Fruit fly (Drosophila melanogaster): Measurements from ENCODE around the gene knk.
A peak's percentile ranks its signal among the peaks of the same experiment; 100 is the strongest.

knk gene

DNA sequence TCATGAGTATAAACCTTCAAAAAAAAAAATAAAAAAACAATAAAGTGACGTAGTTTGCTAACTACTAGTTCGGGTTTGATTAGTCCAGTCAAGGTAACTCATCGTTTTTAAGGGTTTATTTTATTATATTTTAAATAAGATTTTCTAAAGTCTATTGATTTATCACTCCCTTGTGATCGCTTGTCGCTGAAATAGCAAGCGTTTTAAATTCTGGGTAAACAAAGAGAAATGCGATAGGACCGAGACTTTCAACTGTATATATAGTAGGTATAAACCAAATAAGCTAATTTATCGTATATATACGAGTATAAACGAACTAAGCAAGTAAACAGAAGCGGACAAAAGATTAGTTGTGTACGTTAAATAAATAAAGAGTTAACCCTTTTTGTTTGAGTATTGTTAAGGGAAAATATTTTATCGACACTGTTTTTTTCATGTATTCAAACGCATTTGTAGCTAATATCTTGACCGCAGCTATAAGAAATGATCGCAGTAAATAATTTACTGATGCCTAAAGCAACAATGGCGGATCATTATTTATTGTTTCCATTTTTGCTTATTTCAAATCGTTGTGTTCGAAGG lies 43.1 kb upstream of the knk start (continued):
- TF ChIP-seq cg (GFP tag; optimal IDR thresholded peaks at IDR 0.05) (no peak), twi (tag; optimal IDR thresholded peaks at IDR 0.05) (no peak), Dfd (GFP tag; optimal IDR thresholded peaks at IDR 0.05) (no peak), grn (GFP tag; optimal IDR thresholded peaks at IDR 0.05) (no peak), ATbp (GFP tag; optimal IDR thresholded peaks at IDR 0.05) (peak; percentile 22), CG12071 (GFP tag; optimal IDR thresholded peaks at IDR 0.05) (peak; percentile 6), unc-4 (GFP tag; IDR thresholded peaks at IDR 0.05; ENCODE audit: partially characterized antibody) (no peak), Mes4 (GFP tag; optimal IDR thresholded peaks at IDR 0.05) (no peak), Dek (tag; optimal IDR thresholded peaks at IDR 0.05) (peak; percentile 12), mld (GFP tag; IDR thresholded peaks at IDR 0.05; ENCODE audit: partially characterized antibody) (no peak), CG7839 (tag; optimal IDR thresholded peaks at IDR 0.05) (peak; percentile 36), Bdp1 (GFP tag; optimal IDR thresholded peaks at IDR 0.05) (no peak), dimm (GFP tag; IDR thresholded peaks at IDR 0.05) (no peak), Mad (GFP tag; optimal IDR thresholded peaks at IDR 0.05) (no peak), chm (GFP tag; IDR thresholded peaks at IDR 0.05) (no peak), repo (GFP tag; optimal IDR thresholded peaks at IDR 0.05) (no peak), Gsc (GFP tag; IDR thresholded peaks at IDR 0.05) (no peak), Camta (GFP tag; optimal IDR thresholded peaks at IDR 0.05) (peak; percentile 39), oc (tag; optimal IDR thresholded peaks at IDR 0.05) (no peak), sob (GFP tag; IDR thresholded peaks at IDR 0.05) (0 out of 2 replicates have a peak, but pooled peaks have one; percentile 35), MBD-R2 (GFP tag; IDR thresholded peaks at IDR 0.05) (no peak), CG10979 (tag; optimal IDR thresholded peaks at IDR 0.05) (no peak), CG10462 (GFP tag; optimal IDR thresholded peaks at IDR 0.05) (no peak), CG18011 (GFP tag; optimal IDR thresholded peaks at IDR 0.05) (peak; percentile 14), bigmax (GFP tag; optimal IDR thresholded peaks at IDR 0.05) (no peak), wek (GFP tag; optimal IDR thresholded peaks at IDR 0.05) (peak; percentile 46), so (GFP tag; IDR thresholded peaks at IDR 0.05) (0 out of 3 replicates have a peak, but pooled peaks have one; percentile 23), CG3726 (GFP tag; IDR thresholded peaks at IDR 0.05) (no peak), CG9437 (GFP tag; optimal IDR thresholded peaks at IDR 0.05) (no peak), CG11723 (GFP tag; optimal IDR thresholded peaks at IDR 0.05) (no peak), trh (GFP tag; optimal IDR thresholded peaks at IDR 0.05) (no peak), GATAe (GFP tag; conservative IDR thresholded peaks at IDR 0.05) (no peak), gce (GFP tag; IDR thresholded peaks at IDR 0.05) (0 out of 3 replicates have a peak, but pooled peaks have one; percentile 20), E2f1 (GFP tag; IDR thresholded peaks at IDR 0.05) (no peak), fd96Cb (tag; optimal IDR thresholded peaks at IDR 0.05) (no peak), CG13296 (GFP tag; optimal IDR thresholded peaks at IDR 0.05) (peak; percentile 6), CG9609 (GFP tag; optimal IDR thresholded peaks at IDR 0.05) (peak; percentile 17), Nf-YB (GFP tag; optimal IDR thresholded peaks at IDR 0.05) (no peak), Dll (GFP tag; IDR thresholded peaks at IDR 0.05; ENCODE audit: partially characterized antibody) (no peak), CG33557 (GFP tag; optimal IDR thresholded peaks at IDR 0.05) (peak; percentile 47), CG10274 (GFP tag; optimal IDR thresholded peaks at IDR 0.05) (no peak), schlank (tag; optimal IDR thresholded peaks at IDR 0.05) (peak; percentile 41), CG30431 (GFP tag; optimal IDR thresholded peaks at IDR 0.05) (peak; percentile 15), Hmx (GFP tag; optimal IDR thresholded peaks at IDR 0.05) (no peak), eyg (GFP tag; optimal IDR thresholded peaks at IDR 0.05) (no peak), onecut (GFP tag; IDR thresholded peaks at IDR 0.05) (no peak), ftz-f1 (GFP tag; optimal IDR thresholded peaks at IDR 0.05) (no peak), CG13424 (tag; optimal IDR thresholded peaks at IDR 0.05) (no peak), eve (GFP tag; optimal IDR thresholded peaks at IDR 0.05) (no peak), BtbVII (GFP tag; optimal IDR thresholded peaks at IDR 0.05) (no peak), CG12299 (tag; optimal IDR thresholded peaks at IDR 0.05) (peak; percentile 32)

Measured in whole organism, embryonic.